Worm (Caenorhabditis elegans) whole organism, L3 larva: ENCODE results near the gene sre-29.

Experiments
- aly-2 ChIP-seq: fragments of 150-350 bp; optimal IDR thresholded peaks from 2 replicates; lab custom pipeline; 2014; ENCODE audit warnings: missing biosample characterization, missing genetic modification characterization
- ama-1 ChIP-seq: fragments of 150-350 bp; optimal IDR thresholded peaks from 2 replicates; lab custom pipeline; 2018
- lin-15B ChIP-seq: fragments of 150-350 bp; optimal IDR thresholded peaks from 2 replicates; lab custom pipeline; 2014; ENCODE audit warnings: missing biosample characterization, missing genetic modification characterization
- nhr-11 ChIP-seq: fragments of 150-350 bp; optimal IDR thresholded peaks from 2 replicates; lab custom pipeline; 2014; ENCODE audit warnings: missing biosample characterization, missing genetic modification characterization
- nhr-28 ChIP-seq: fragments of 150-350 bp; optimal IDR thresholded peaks from 2 replicates; lab custom pipeline; 2014; ENCODE audit warnings: missing biosample characterization, missing genetic modification characterization
- nhr-77 ChIP-seq: fragments of 150-350 bp; optimal IDR thresholded peaks from 2 replicates; lab custom pipeline; 2014; ENCODE audit warnings: missing biosample characterization, missing genetic modification characterization
- snpc-4 ChIP-seq: fragments of 150-350 bp; optimal IDR thresholded peaks from 2 replicates; lab custom pipeline; 2014; ENCODE audit warnings: missing biosample characterization, missing genetic modification characterization
- unc-39 ChIP-seq: sonication (generic microtip); optimal IDR thresholded peaks from 4 replicates; lab custom pipeline; 2017; ENCODE audit warnings: missing biosample characterization, missing genetic modification characterization

- TF ChIP-seq nhr-28 (tag; lab: Kevin White, UChicago) (no peak), snpc-4 (tag; lab: Kevin White, UChicago) (no peak), lin-15B (tag; lab: Kevin White, UChicago) (no peak), aly-2 (tag; lab: Kevin White, UChicago) (no peak), unc-39 (tag; lab: Kevin White, UChicago) (no peak), nhr-77 (no peak), nhr-11 (tag; lab: Kevin White, UChicago) (no peak), ama-1 (lab: Kevin White, UChicago) (no peak)
Observed at ce11 chrII:12387980-12388379, 13.7 kb downstream of the sre-29 start, which contains the start of gene sre-41.
